Worm (Caenorhabditis elegans) whole organism, young adult: ENCODE data around the gene him-5.
A peak's percentile ranks its signal among the peaks of the same experiment; 100 is the strongest.

Experiments
- Y79H2A.3 ChIP-seq: fragments of 200-800 bp; sonication (Bioruptor generic); conservative IDR thresholded peaks from 2 replicates; pipeline ENCODE4 v1.3.6; 2022; ENCODE audit warnings: missing genetic modification reagents, missing genetic modification characterization, missing compliant biosample characterization
- ceh-58 ChIP-seq: fragments of 200-800 bp; sonication (Bioruptor generic); IDR thresholded peaks from 2 replicates; pipeline ENCODE4 v1.3.6; 2022; ENCODE audit warnings: missing genetic modification characterization, missing compliant biosample characterization
- egl-44 ChIP-seq: fragments of 200-800 bp; sonication (Bioruptor generic); IDR thresholded peaks from 2 replicates; pipeline ENCODE4 v1.3.6; 2022; ENCODE audit warnings: missing genetic modification reagents, missing genetic modification characterization, missing compliant biosample characterization
- fkh-3 ChIP-seq: sonication (generic microtip); optimal IDR thresholded peaks from 2 replicates; lab custom pipeline; 2016; ENCODE audit warnings: mild to moderate bottlenecking, missing genetic modification characterization, missing compliant biosample characterization
- mes-4 ChIP-seq: sonication (generic microtip); optimal IDR thresholded peaks from 2 replicates; lab custom pipeline; 2016; ENCODE audit warnings: missing genotype, missing genetic modification characterization, missing compliant biosample characterization
- snpc-4 ChIP-seq, 5 experiments: fragments of 150-350 bp in 1 of 5; sonication (generic microtip) in 4 of 5; optimal IDR thresholded peaks; 2 replicates each; lab custom pipeline; 2014 to 2018; ENCODE audit warnings: missing genetic modification characterization in 5 of 5, missing biosample characterization in 3 of 5, antibody characterized with exemption in 2 of 5, mild to moderate bottlenecking in 2 of 5, missing compliant biosample characterization in 2 of 5, missing genotype in 2 of 5, moderate library complexity in 2 of 5, missing genetic modification reagents in 1 of 5

- TF ChIP-seq fkh-3 (tag; lab: Kevin White, UChicago) = no peak
- TF ChIP-seq Y79H2A.3 = no peak
- TF ChIP-seq mes-4 (tag; lab: Kevin White, UChicago) = no peak
- TF ChIP-seq egl-44 (GFP tag; lab: Robert Waterston, UW) = 0 out of 2 replicates have a peak, but pooled peaks have one; percentile 11
- peak; percentile 97 for TF ChIP-seq snpc-4 (GFP tag; optimal IDR thresholded peaks at IDR 0.05; lab: Kevin White, UChicago)
- peak; percentile 95 to 99 (median 97) for TF ChIP-seq snpc-4 (tag; optimal IDR thresholded peaks at IDR 0.05; lab: Kevin White, UChicago)
- TF ChIP-seq ceh-58 (GFP tag; lab: Robert Waterston, UW) = no peak
These were observed 2.2 kb downstream of the him-5 start, which contains the start of gene D1086.3 for ce11 chrV:14092403-14092802.
